Worm (Caenorhabditis elegans): Measurements from ENCODE around the gene sprr-1.

- TF ChIP-seq tbx-8 (GFP tag; optimal IDR thresholded peaks at IDR 0.05): no peak
- no peak for TF ChIP-seq nhr-76 (tag; optimal IDR thresholded peaks at IDR 0.05)
- TF ChIP-seq drap-1 (GFP tag; optimal IDR thresholded peaks at IDR 0.05): no peak
- no peak for TF ChIP-seq nhr-28 (tag; optimal IDR thresholded peaks at IDR 0.05)
- TF ChIP-seq snpc-4 (tag; optimal IDR thresholded peaks at IDR 0.05): no peak
- TF ChIP-seq unc-62 (GFP tag; optimal IDR thresholded peaks at IDR 0.05): no peak
- TF ChIP-seq nhr-237 (tag; optimal IDR thresholded peaks at IDR 0.05): no peak
- no peak for TF ChIP-seq sem-2 (GFP tag; optimal IDR thresholded peaks at IDR 0.05)
- TF ChIP-seq ztf-11 (tag; optimal IDR thresholded peaks at IDR 0.05): no peak
- TF ChIP-seq mab-5 (tag; optimal IDR thresholded peaks at IDR 0.05): no peak
- no peak for TF ChIP-seq lsy-2 (tag; optimal IDR thresholded peaks at IDR 0.05)
- TF ChIP-seq unc-39 (tag; optimal IDR thresholded peaks at IDR 0.05): no peak
- no peak for TF ChIP-seq ces-1 (GFP tag; optimal IDR thresholded peaks at IDR 0.05)
- TF ChIP-seq bed-3 (GFP tag; optimal IDR thresholded peaks at IDR 0.05): no peak
Observed at ce11 chrX:15423708-15424423, 42.2 kb upstream of the sprr-1 start.

Data from whole organism, mixed stage, embryonic.